Fruit fly (Drosophila melanogaster): ENCODE results near the gene stck.

DNA sequence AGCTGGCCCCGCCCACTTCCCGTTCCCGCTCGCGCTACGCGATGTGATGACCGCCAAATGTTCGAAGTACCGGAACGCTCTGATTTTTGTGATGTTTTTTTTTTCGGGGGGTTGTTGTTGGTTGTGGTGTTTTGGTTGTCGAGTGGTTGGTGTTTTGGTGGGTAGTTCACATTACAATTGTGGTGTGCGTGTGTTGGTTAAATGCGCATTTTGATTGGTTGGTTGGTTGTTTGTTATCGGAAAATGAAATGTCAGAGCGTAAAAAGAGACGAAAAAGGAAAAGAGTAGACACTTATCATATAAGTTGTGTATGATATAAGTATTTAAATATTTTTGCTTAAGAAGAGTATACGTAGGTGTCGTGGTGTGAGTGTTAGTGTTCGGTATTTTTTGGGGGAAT lies 11.8 kb downstream of the stck start:
- TF ChIP-seq Dll (optimal IDR thresholded peaks at IDR 0.05) (no peak), psq (optimal IDR thresholded peaks at IDR 0.05) (no peak), usp (GFP tag; optimal IDR thresholded peaks at IDR 0.05) (no peak), CG8478 (optimal IDR thresholded peaks at IDR 0.05) (no peak)
